Worm (Caenorhabditis elegans): ENCODE results near the gene srh-139.

DNA sequence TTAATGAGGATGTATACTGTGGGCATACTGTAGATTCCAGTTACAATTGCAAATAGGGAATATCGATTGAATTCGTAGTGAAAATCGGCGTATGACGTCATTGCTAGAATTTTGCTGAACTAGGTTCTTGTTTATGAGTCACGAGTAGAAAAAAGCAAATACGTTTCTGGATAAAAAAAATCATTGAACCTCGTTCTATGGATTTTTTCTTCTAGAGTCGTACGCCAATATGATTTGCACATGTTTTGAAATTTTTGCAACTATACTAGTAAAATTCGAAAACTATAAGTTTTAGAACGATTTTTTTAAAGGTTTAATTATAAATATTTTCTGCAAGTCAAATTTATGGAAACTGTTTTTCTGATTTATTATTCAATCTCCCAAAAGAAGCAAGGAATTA is 15.9 kb upstream of the srh-139 start, which contains the start of gene sru-44:
- TF ChIP-seq ztf-4 (tag; optimal IDR thresholded peaks at IDR 0.05) (no peak), pax-3 (tag; optimal IDR thresholded peaks at IDR 0.05) (no peak), unc-130 (tag; optimal IDR thresholded peaks at IDR 0.05) (no peak), elt-3 (tag; optimal IDR thresholded peaks at IDR 0.05) (no peak), C04F5.9 (tag; optimal IDR thresholded peaks at IDR 0.05) (no peak), vab-15 (tag; optimal IDR thresholded peaks at IDR 0.05) (no peak), ztf-11 (tag; optimal IDR thresholded peaks at IDR 0.05) (no peak), dsc-1 (tag; optimal IDR thresholded peaks at IDR 0.05) (no peak)

Measured in whole organism, L1 larva.